Fruit fly (Drosophila melanogaster) whole organism: ENCODE measurements around the gene djl.

Source experiments
- CG8478 ChIP-seq: fragments of >200 bp; optimal IDR thresholded peaks from 2 replicates; lab custom pipeline; 2018; ENCODE audit warnings: inconsistent platforms
- Dll ChIP-seq: fragments of >200 bp; optimal IDR thresholded peaks from 2 replicates; lab custom pipeline; 2017
- pan ChIP-seq: fragments of >200 bp; optimal IDR thresholded peaks from 2 replicates; lab custom pipeline; 2017
- psq ChIP-seq: fragments of >200 bp; optimal IDR thresholded peaks from 2 replicates; lab custom pipeline; 2017
- usp ChIP-seq: fragments of >200 bp; optimal IDR thresholded peaks from 2 replicates; lab custom pipeline; 2017; ENCODE audit warnings: missing biosample characterization, missing genetic modification characterization, mixed read lengths

DNA sequence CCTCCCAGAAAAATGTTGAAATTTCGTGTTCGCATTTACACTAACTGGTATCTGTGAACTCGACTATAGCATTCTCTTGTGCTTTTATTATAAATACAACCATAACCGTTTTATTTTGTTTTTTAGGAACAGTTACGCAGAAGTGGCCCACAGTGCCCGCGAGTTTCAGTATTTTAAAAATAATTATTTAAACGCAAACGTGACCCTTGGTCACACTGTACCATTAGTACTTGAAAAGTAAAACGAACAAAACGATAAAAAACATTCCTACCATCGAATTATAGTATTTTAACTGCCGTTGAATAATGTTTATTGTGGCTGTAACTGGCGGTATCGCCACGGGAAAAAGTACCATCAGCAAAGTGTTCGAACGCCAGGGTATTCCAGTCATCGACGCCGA lies 21.4 kb downstream of the djl start, which contains the start of gene Dpck:
- TF ChIP-seq psq (lab: Kevin White, UChicago): no peak
- TF ChIP-seq usp (GFP tag; lab: Kevin White, UChicago): no peak
- no peak for TF ChIP-seq Dll (lab: Kevin White, UChicago)
- no peak for TF ChIP-seq pan
- no peak for TF ChIP-seq CG8478 (lab: Kevin White, UChicago)
